Fruit fly (Drosophila melanogaster) whole organism: ENCODE measurements around the gene Bka.

Experiments used
- CG8478 ChIP-seq: fragments of >200 bp; optimal IDR thresholded peaks from 2 replicates; lab custom pipeline; 2018; ENCODE audit warnings: inconsistent platforms
- EcR ChIP-seq, 2 experiments: fragments of >200 bp; optimal IDR thresholded peaks; 2 replicates each; lab custom pipeline; 2017; ENCODE audit warnings: missing biosample characterization in 2 of 2, missing genetic modification characterization in 2 of 2, missing genetic modification reagents in 2 of 2
- psq ChIP-seq: fragments of >200 bp; optimal IDR thresholded peaks from 2 replicates; lab custom pipeline; 2017
- usp ChIP-seq: fragments of >200 bp; optimal IDR thresholded peaks from 2 replicates; lab custom pipeline; 2017; ENCODE audit warnings: missing biosample characterization, missing genetic modification characterization, mixed read lengths

- no peak for TF ChIP-seq usp (GFP tag; lab: Kevin White, UChicago)
- TF ChIP-seq psq, result no peak
- no peak for TF ChIP-seq CG8478
- no peak for TF ChIP-seq EcR (GFP tag; optimal IDR thresholded peaks at IDR 0.05; lab: Kevin White, UChicago)
These were observed 50.0 kb downstream of the Bka start for dm6 chr2L:9945086-9945485.
